Fruit fly (Drosophila melanogaster) whole organism, embryonic: ENCODE measurements around the gene Art8.

ENCODE experiments used
- CG10654 ChIP-seq: fragments of 200-800 bp; sonication (Bioruptor generic); optimal IDR thresholded peaks from 2 replicates; lab custom pipeline; 2016; ENCODE audit warnings: missing biosample characterization, missing genetic modification characterization
- CG11456 ChIP-seq: fragments of 200-800 bp; sonication (Bioruptor generic); IDR thresholded peaks from 3 replicates; pipeline ENCODE4 v1.3.6; 2022; ENCODE audit warnings: missing biosample characterization, missing genetic modification characterization
- CG13123 ChIP-seq: fragments of 200-800 bp; sonication (Bioruptor generic); optimal IDR thresholded peaks from 2 replicates; lab custom pipeline; 2016; ENCODE audit warnings: missing biosample characterization, missing genetic modification characterization
- CG17612 ChIP-seq: fragments of 200-800 bp; sonication (Bioruptor generic); IDR thresholded peaks from 2 replicates; pipeline ENCODE4 v1.3.6; 2022; ENCODE audit warnings: missing biosample characterization, missing genetic modification characterization
- CG18476 ChIP-seq: fragments of 200-800 bp; sonication (Bioruptor generic); optimal IDR thresholded peaks from 2 replicates; lab custom pipeline; 2016; ENCODE audit warnings: missing biosample characterization, mild to moderate bottlenecking, missing genetic modification characterization
- CG30020 ChIP-seq: fragments of 200-800 bp; optimal IDR thresholded peaks from 2 replicates; lab custom pipeline; 2019; ENCODE audit warnings: missing biosample characterization, mild to moderate bottlenecking, missing genetic modification characterization, moderate library complexity
- CG34376 ChIP-seq: fragments of 200-800 bp; sonication (Bioruptor generic); optimal IDR thresholded peaks from 2 replicates; lab custom pipeline; 2018; ENCODE audit warnings: missing biosample characterization, mild to moderate bottlenecking, missing genetic modification characterization
- CG3838 ChIP-seq: fragments of 200-800 bp; sonication (Bioruptor generic); optimal IDR thresholded peaks from 3 replicates; lab custom pipeline; 2016; ENCODE audit warnings: missing biosample characterization, missing genetic modification characterization
- CG3995 ChIP-seq: fragments of 200-800 bp; sonication (Bioruptor generic); optimal IDR thresholded peaks from 3 replicates; lab custom pipeline; 2016; ENCODE audit warnings: missing biosample characterization, missing genetic modification characterization
- CG42726 ChIP-seq: fragments of 200-800 bp; sonication (Bioruptor generic); IDR thresholded peaks from 2 replicates; pipeline ENCODE4 v1.3.6; 2022; ENCODE audit warnings: missing biosample characterization, missing genetic modification characterization; ENCODE audit not compliant: partially characterized antibody
- CG4404 ChIP-seq: fragments of 200-800 bp; sonication (Bioruptor generic); IDR thresholded peaks from 2 replicates; pipeline ENCODE4 v1.3.6; 2022; ENCODE audit warnings: missing biosample characterization, missing genetic modification characterization
- CG6175 ChIP-seq: fragments of 200-800 bp; sonication (Bioruptor generic); IDR thresholded peaks from 3 replicates; pipeline ENCODE4 v1.3.6; 2022; ENCODE audit warnings: missing biosample characterization, missing genetic modification characterization
- CG6272 ChIP-seq: fragments of 200-800 bp; sonication (Bioruptor generic); IDR thresholded peaks from 2 replicates; pipeline ENCODE4 v1.3.6; 2022; ENCODE audit warnings: missing biosample characterization, missing genetic modification characterization
- CG6813 ChIP-seq: fragments of 200-800 bp; sonication (Bioruptor generic); optimal IDR thresholded peaks from 2 replicates; lab custom pipeline; 2017; ENCODE audit warnings: missing biosample characterization, missing genetic modification characterization, mild to moderate bottlenecking, moderate library complexity, missing genetic modification reagents
- CG7271 ChIP-seq: fragments of 200-800 bp; sonication (Bioruptor generic); optimal IDR thresholded peaks from 2 replicates; lab custom pipeline; 2018; ENCODE audit warnings: missing biosample characterization, mild to moderate bottlenecking, missing genetic modification characterization, moderate library complexity
- Dip2 ChIP-seq: fragments of 200-800 bp; sonication (Bioruptor generic); IDR thresholded peaks from 2 replicates; pipeline ENCODE4 v1.3.6; 2022; ENCODE audit warnings: missing biosample characterization, missing genetic modification characterization
- Doc3 ChIP-seq: fragments of 200-800 bp; sonication (Bioruptor generic); IDR thresholded peaks from 3 replicates; pipeline ENCODE4 v1.3.6; 2022; ENCODE audit warnings: missing biosample characterization, missing genetic modification characterization; ENCODE audit not compliant: partially characterized antibody
- H15 ChIP-seq: fragments of 200-800 bp; sonication (Bioruptor generic); IDR thresholded peaks from 3 replicates; pipeline ENCODE4 v1.3.6; 2022; ENCODE audit warnings: missing biosample characterization, missing genetic modification characterization
- HLH4C ChIP-seq: fragments of 200-800 bp; sonication (Bioruptor generic); IDR thresholded peaks from 3 replicates; pipeline ENCODE4 v1.3.6; 2022; ENCODE audit warnings: missing biosample characterization, missing genetic modification characterization; ENCODE audit not compliant: partially characterized antibody
- Hsf ChIP-seq: fragments of 200-800 bp; sonication (Bioruptor generic); optimal IDR thresholded peaks from 3 replicates; lab custom pipeline; 2016; ENCODE audit warnings: missing biosample characterization, missing genetic modification characterization
- MTF-1 ChIP-seq: fragments of 200-800 bp; sonication (Bioruptor generic); optimal IDR thresholded peaks from 2 replicates; lab custom pipeline; 2018; ENCODE audit warnings: missing biosample characterization, mild to moderate bottlenecking, missing genetic modification characterization, borderline replicate concordance
- NC2β ChIP-seq: fragments of 200-800 bp; sonication (Bioruptor generic); optimal IDR thresholded peaks from 2 replicates; lab custom pipeline; 2016; ENCODE audit warnings: missing biosample characterization, missing genetic modification characterization
- Nf-YB ChIP-seq: fragments of 200-800 bp; sonication (Bioruptor generic); optimal IDR thresholded peaks from 3 replicates; lab custom pipeline; 2019; ENCODE audit warnings: missing biosample characterization, mild to moderate bottlenecking, missing genetic modification characterization, moderate library complexity
- Opbp ChIP-seq: fragments of 200-800 bp; sonication (Bioruptor generic); IDR thresholded peaks from 3 replicates; pipeline ENCODE4 v1.3.6; 2022; ENCODE audit warnings: missing biosample characterization, missing genetic modification characterization; ENCODE audit not compliant: partially characterized antibody
- Optix ChIP-seq: fragments of 200-800 bp; sonication (Bioruptor generic); IDR thresholded peaks from 3 replicates; pipeline ENCODE4 v1.3.6; 2022; ENCODE audit warnings: missing biosample characterization, missing genetic modification characterization
- Ptx1 ChIP-seq: fragments of 200-800 bp; sonication (Bioruptor generic); IDR thresholded peaks from 2 replicates; pipeline ENCODE4 v1.3.6; 2022; ENCODE audit warnings: missing biosample characterization, missing genetic modification characterization
- Side ChIP-seq: fragments of 200-800 bp; sonication (Bioruptor generic); optimal IDR thresholded peaks from 2 replicates; lab custom pipeline; 2016; ENCODE audit warnings: missing biosample characterization, missing genetic modification characterization
- Sin3A ChIP-seq: fragments of >200 bp; optimal IDR thresholded peaks from 2 replicates; lab custom pipeline; 2018
- ac ChIP-seq: fragments of 200-800 bp; sonication (Bioruptor generic); optimal IDR thresholded peaks from 3 replicates; lab custom pipeline; 2017; ENCODE audit warnings: missing biosample characterization, mild to moderate bottlenecking, missing genetic modification characterization
- bbx ChIP-seq: fragments of 200-800 bp; sonication (Bioruptor generic); IDR thresholded peaks from 2 replicates; pipeline ENCODE4 v1.3.6; 2022; ENCODE audit warnings: missing biosample characterization, missing genetic modification characterization; ENCODE audit not compliant: partially characterized antibody
- cad ChIP-seq: fragments of >200 bp; optimal IDR thresholded peaks from 2 replicates; lab custom pipeline; 2017; ENCODE audit warnings: missing biosample characterization, missing genetic modification characterization
- crol ChIP-seq: fragments of 200-800 bp; sonication (Bioruptor generic); IDR thresholded peaks from 2 replicates; pipeline ENCODE4 v1.3.6; 2022; ENCODE audit warnings: missing biosample characterization, missing genetic modification characterization
- dimm ChIP-seq: fragments of 200-800 bp; sonication (Bioruptor generic); IDR thresholded peaks from 2 replicates; pipeline ENCODE4 v1.3.6; 2022; ENCODE audit warnings: missing biosample characterization, missing genetic modification characterization
- emc ChIP-seq: fragments of 200-800 bp; sonication (Bioruptor generic); optimal IDR thresholded peaks from 2 replicates; lab custom pipeline; 2016; ENCODE audit warnings: missing biosample characterization, missing genetic modification characterization
- en ChIP-seq: fragments of 200-800 bp; sonication (Bioruptor generic); optimal IDR thresholded peaks from 2 replicates; lab custom pipeline; 2016; ENCODE audit warnings: missing biosample characterization, missing genetic modification characterization
- lov ChIP-seq, 2 experiments: fragments of 200-800 bp in 1 of 2; fragments of >200 bp in 1 of 2; sonication (Bioruptor generic) in 1 of 2; IDR thresholded peaks in 1 of 2; optimal IDR thresholded peaks in 1 of 2; 2 replicates in 1 of 2; 3 replicates in 1 of 2; pipeline versions ENCODE4 v1.3.6 to Lab custom; 2017 to 2022; ENCODE audit warnings: missing biosample characterization in 1 of 2, missing genetic modification characterization in 1 of 2
- nerfin-2 ChIP-seq: fragments of 200-800 bp; sonication (Bioruptor generic); IDR thresholded peaks from 2 replicates; pipeline ENCODE4 v1.3.6; 2022; ENCODE audit warnings: missing biosample characterization, missing genetic modification characterization; ENCODE audit not compliant: partially characterized antibody
- pb ChIP-seq: fragments of 200-800 bp; sonication (Bioruptor generic); optimal IDR thresholded peaks from 3 replicates; lab custom pipeline; 2016; ENCODE audit warnings: missing biosample characterization, missing genetic modification characterization
- ranshi ChIP-seq: fragments of 200-800 bp; sonication (Bioruptor generic); IDR thresholded peaks from 2 replicates; pipeline ENCODE4 v1.3.6; 2022; ENCODE audit warnings: missing biosample characterization, missing genetic modification characterization
- sens ChIP-seq: fragments of 200-800 bp; sonication (Bioruptor generic); peaks from one replicate; lab custom pipeline; 2016; ENCODE audit warnings: missing biosample characterization, missing genetic modification characterization
- sima ChIP-seq: fragments of 200-800 bp; sonication (Bioruptor generic); optimal IDR thresholded peaks from 2 replicates; lab custom pipeline; 2016; ENCODE audit warnings: missing biosample characterization, missing genetic modification characterization
- tll ChIP-seq, 2 experiments: fragments of 200-800 bp in 1 of 2; fragments of >200 bp in 1 of 2; sonication (Bioruptor generic) in 1 of 2; optimal IDR thresholded peaks; 2 replicates each; lab custom pipeline; 2017 to 2019; ENCODE audit warnings: missing biosample characterization in 2 of 2, missing genetic modification characterization in 2 of 2, mild to moderate bottlenecking in 1 of 2, moderate library complexity in 1 of 2
- tx ChIP-seq: fragments of 200-800 bp; sonication (Bioruptor generic); optimal IDR thresholded peaks from 2 replicates; lab custom pipeline; 2016; ENCODE audit warnings: missing biosample characterization, missing genetic modification characterization
- zfh2 ChIP-seq: fragments of 200-800 bp; sonication (Bioruptor generic); optimal IDR thresholded peaks from 2 replicates; lab custom pipeline; 2016; ENCODE audit warnings: missing biosample characterization, missing genetic modification characterization

Gene Art8

dm6 chr2L:11038918-11039317, 28.0 kb upstream of the Art8 start (continued):
- TF ChIP-seq CG6175 (GFP tag; lab: Robert Waterston, UW) = no peak
- TF ChIP-seq sens (GFP tag; lab: Kevin White, UChicago) = no peak
- no peak for TF ChIP-seq bbx
- no peak for TF ChIP-seq CG10654 (GFP tag; lab: Kevin White, UChicago)
- TF ChIP-seq MTF-1 (GFP tag; lab: Kevin White, UChicago) = peak; percentile 8
- TF ChIP-seq Sin3A = no peak
- TF ChIP-seq Doc3 (GFP tag; lab: Robert Waterston, UW) = no peak
- no peak for TF ChIP-seq dimm (GFP tag; lab: Robert Waterston, UW)
- no peak for TF ChIP-seq Dip2 (GFP tag; lab: Robert Waterston, UW)
- no peak for TF ChIP-seq Opbp (GFP tag; lab: Robert Waterston, UW)
- no peak for TF ChIP-seq Hsf (GFP tag; lab: Kevin White, UChicago)
- peak; percentile 3 for TF ChIP-seq CG6813 (GFP tag; lab: Kevin White, UChicago)
- no peak for TF ChIP-seq pb (GFP tag; lab: Kevin White, UChicago)
- TF ChIP-seq tll (GFP tag; optimal IDR thresholded peaks at IDR 0.05; lab: Kevin White, UChicago) = no peak
- no peak for TF ChIP-seq ac (GFP tag; lab: Kevin White, UChicago)
- no peak for TF ChIP-seq HLH4C (GFP tag; lab: Robert Waterston, UW)
- no peak for TF ChIP-seq cad (GFP tag; lab: Kevin White, UChicago)
- TF ChIP-seq en = no peak
- no peak for TF ChIP-seq tx (GFP tag; lab: Kevin White, UChicago)
- peak; percentile 46 for TF ChIP-seq crol
- TF ChIP-seq CG3838 (GFP tag; lab: Kevin White, UChicago) = no peak
- no peak for TF ChIP-seq CG42726 (GFP tag; lab: Robert Waterston, UW)
- no peak for TF ChIP-seq Nf-YB (GFP tag; lab: Kevin White, UChicago)
- TF ChIP-seq lov (optimal IDR thresholded peaks at IDR 0.05; lab: Kevin White, UChicago) = no peak
- TF ChIP-seq lov (GFP tag; IDR thresholded peaks at IDR 0.05; lab: Robert Waterston, UW) = no peak
- TF ChIP-seq CG7271 = no peak
- TF ChIP-seq NC2β (GFP tag; lab: Kevin White, UChicago) = no peak
- TF ChIP-seq Optix (GFP tag; lab: Robert Waterston, UW) = no peak
- TF ChIP-seq CG4404 (GFP tag; lab: Robert Waterston, UW) = no peak
- TF ChIP-seq CG18476 (GFP tag; lab: Kevin White, UChicago) = no peak
- TF ChIP-seq emc = no peak
- TF ChIP-seq CG34376 (GFP tag; lab: Kevin White, UChicago) = no peak
- no peak for TF ChIP-seq Ptx1 (GFP tag; lab: Robert Waterston, UW)
- no peak for TF ChIP-seq ranshi (GFP tag; lab: Robert Waterston, UW)
- TF ChIP-seq CG13123 = no peak
- no peak for TF ChIP-seq CG3995 (GFP tag; lab: Kevin White, UChicago)
- no peak for TF ChIP-seq CG6272
- TF ChIP-seq sima (GFP tag; lab: Kevin White, UChicago) = no peak
- no peak for TF ChIP-seq nerfin-2 (GFP tag; lab: Robert Waterston, UW)
- TF ChIP-seq zfh2 (GFP tag; lab: Kevin White, UChicago) = no peak
- TF ChIP-seq H15 (GFP tag; lab: Robert Waterston, UW) = no peak
- TF ChIP-seq CG11456 (GFP tag; lab: Robert Waterston, UW) = 0 out of 3 replicates have a peak, but pooled peaks have one; percentile 5
- TF ChIP-seq CG17612 (GFP tag; lab: Robert Waterston, UW) = no peak
- no peak for TF ChIP-seq Side (GFP tag; lab: Kevin White, UChicago)
- no peak for TF ChIP-seq CG30020 (tag; lab: Kevin White, UChicago)
- TF ChIP-seq, all 482 proteins: peak for 22
